Fruit fly (Drosophila melanogaster): ENCODE results near the gene CG32576.
A peak's percentile ranks its signal among the peaks of the same experiment; 100 is the strongest.

The CG32576 gene

dm6 chrX:16325472-16325871, 37.1 kb upstream of the CG32576 start, which contains the start of gene CalpC (continued):
- TF ChIP-seq scrt (GFP tag; optimal IDR thresholded peaks at IDR 0.05) (no peak), Ptx1 (GFP tag; IDR thresholded peaks at IDR 0.05) (no peak), fd64A (GFP tag; optimal IDR thresholded peaks at IDR 0.05) (no peak), CG7928 (GFP tag; optimal IDR thresholded peaks at IDR 0.05) (no peak), B-H2 (GFP tag; optimal IDR thresholded peaks at IDR 0.05) (no peak), CG16779 (GFP tag; IDR thresholded peaks at IDR 0.05) (no peak), CG1603 (tag; optimal IDR thresholded peaks at IDR 0.05) (peak; percentile 33), dmrt99B (tag; optimal IDR thresholded peaks at IDR 0.05) (no peak), CG14710 (tag; optimal IDR thresholded peaks at IDR 0.05) (no peak), zfh2 (GFP tag; optimal IDR thresholded peaks at IDR 0.05) (no peak), H2.0 (GFP tag; IDR thresholded peaks at IDR 0.05) (no peak), Optix (GFP tag; IDR thresholded peaks at IDR 0.05) (no peak), CG42726 (GFP tag; IDR thresholded peaks at IDR 0.05; ENCODE audit: partially characterized antibody) (0 out of 2 replicates have a peak, but pooled peaks have one; percentile 11), ewg (GFP tag; optimal IDR thresholded peaks at IDR 0.05) (peak; percentile 39), Ravus (GFP tag; IDR thresholded peaks at IDR 0.05) (no peak), HLH54F (GFP tag; optimal IDR thresholded peaks at IDR 0.05) (no peak), Six4 (GFP tag; optimal IDR thresholded peaks at IDR 0.05) (no peak), CG8924 (tag; optimal IDR thresholded peaks at IDR 0.05) (no peak), gce (GFP tag; IDR thresholded peaks at IDR 0.05) (no peak), Xrp1 (GFP tag; IDR thresholded peaks at IDR 0.05) (no peak), zf30C (GFP tag; optimal IDR thresholded peaks at IDR 0.05) (no peak), CG1024 (GFP tag; IDR thresholded peaks at IDR 0.05) (no peak), CG15514 (GFP tag; optimal IDR thresholded peaks at IDR 0.05) (peak; percentile 98), TFAM (GFP tag; optimal IDR thresholded peaks at IDR 0.05) (no peak), CG12104 (GFP tag; optimal IDR thresholded peaks at IDR 0.05) (no peak), CG17385 (GFP tag; optimal IDR thresholded peaks at IDR 0.05) (no peak), CG12236 (GFP tag; optimal IDR thresholded peaks at IDR 0.05) (no peak), ttk (GFP tag; IDR thresholded peaks at IDR 0.05) (no peak), CG11093 (GFP tag; IDR thresholded peaks at IDR 0.05) (no peak), br (optimal IDR thresholded peaks at IDR 0.05) (no peak), Blimp-1 (GFP tag; optimal IDR thresholded peaks at IDR 0.05) (peak; percentile 40), grn (GFP tag; optimal IDR thresholded peaks at IDR 0.05) (no peak), CG33213 (GFP tag; optimal IDR thresholded peaks at IDR 0.05) (no peak), Bgb (GFP tag; IDR thresholded peaks at IDR 0.05; ENCODE audit: partially characterized antibody) (peak; percentile 38; the same call in 1 of the 2 replicates), CG17186 (GFP tag; optimal IDR thresholded peaks at IDR 0.05) (peak; percentile 58), Dp (GFP tag; optimal IDR thresholded peaks at IDR 0.05) (peak; percentile 34), BEAF-32 (GFP tag; optimal IDR thresholded peaks at IDR 0.05) (peak; percentile 31), Jarid2 (GFP tag; optimal IDR thresholded peaks at IDR 0.05) (no peak), lmd (GFP tag; IDR thresholded peaks at IDR 0.05) (no peak), CG7357 (GFP tag; IDR thresholded peaks at IDR 0.05) (no peak), ems (GFP tag; optimal IDR thresholded peaks at IDR 0.05) (no peak), yki (optimal IDR thresholded peaks at IDR 0.05) (no peak), bcd (GFP tag; optimal IDR thresholded peaks at IDR 0.05) (no peak), CG31441 (GFP tag; IDR thresholded peaks at IDR 0.05) (no peak), pita (GFP tag; optimal IDR thresholded peaks at IDR 0.05) (no peak), amos (GFP tag; IDR thresholded peaks at IDR 0.05; ENCODE audit: partially characterized antibody) (peak; percentile 39; the same call in 1 of the 2 replicates), BtbVII (GFP tag; optimal IDR thresholded peaks at IDR 0.05) (no peak), tna (GFP tag; IDR thresholded peaks at IDR 0.05; ENCODE audit: partially characterized antibody) (no peak), croc (GFP tag; conservative IDR thresholded peaks at IDR 0.05) (no peak), CG13287 (GFP tag; IDR thresholded peaks at IDR 0.05; ENCODE audit: partially characterized antibody) (0 out of 2 replicates have a peak, but pooled peaks have one; percentile 15), chinmo (GFP tag; IDR thresholded peaks at IDR 0.05; ENCODE audit: partially characterized antibody) (peak; percentile 78; the same call in 2 of the 4 replicates), ranshi (GFP tag; IDR thresholded peaks at IDR 0.05) (no peak)
